Fruit fly (Drosophila melanogaster) whole organism, wandering third instar larva: ENCODE measurements around the gene msd5.

Experiments used
- Abd-B ChIP-seq: fragments of >200 bp; optimal IDR thresholded peaks from 2 replicates; lab custom pipeline; 2017; ENCODE audit warnings: missing biosample characterization, missing genetic modification characterization
- CG32264 ChIP-seq: fragments of 200-800 bp; sonication (Bioruptor generic); optimal IDR thresholded peaks from 2 replicates; lab custom pipeline; 2016; ENCODE audit warnings: missing biosample characterization, missing genetic modification characterization
- CG9705 ChIP-seq: fragments of 200-800 bp; sonication (Bioruptor generic); optimal IDR thresholded peaks from 2 replicates; lab custom pipeline; 2018; ENCODE audit warnings: missing biosample characterization, mild to moderate bottlenecking, missing genetic modification characterization
- CrebA ChIP-seq: fragments of 200-800 bp; sonication (Bioruptor generic); optimal IDR thresholded peaks from 2 replicates; lab custom pipeline; 2016; ENCODE audit warnings: missing biosample characterization, mild to moderate bottlenecking, missing genetic modification characterization, borderline replicate concordance
- Dfd ChIP-seq: fragments of >200 bp; optimal IDR thresholded peaks from 2 replicates; lab custom pipeline; 2017; ENCODE audit warnings: missing biosample characterization, missing genetic modification characterization
- Dif ChIP-seq: fragments of 200-275, 200-300 bp; sonication (Bioruptor generic); optimal IDR thresholded peaks from 2 replicates; lab custom pipeline; 2018; ENCODE audit warnings: missing biosample characterization, missing genetic modification characterization; ENCODE audit not compliant: partially characterized antibody
- GATAd ChIP-seq: sonication (Bioruptor generic); optimal IDR thresholded peaks from 2 replicates; lab custom pipeline; 2016; ENCODE audit warnings: missing biosample characterization, missing genetic modification characterization
- HLH106 ChIP-seq: fragments of 200-800 bp; optimal IDR thresholded peaks from 3 replicates; lab custom pipeline; 2019; ENCODE audit warnings: missing biosample characterization, mild to moderate bottlenecking, missing genetic modification characterization, moderate library complexity
- Hnf4 ChIP-seq: fragments of 200-800 bp; sonication (Bioruptor generic); optimal IDR thresholded peaks from 2 replicates; lab custom pipeline; 2016; ENCODE audit warnings: missing biosample characterization, mild to moderate bottlenecking, missing genetic modification characterization
- Hr78 ChIP-seq: fragments of >200 bp; optimal IDR thresholded peaks from 2 replicates; lab custom pipeline; 2017; ENCODE audit warnings: missing biosample characterization, missing genetic modification characterization
- Hr83 ChIP-seq: fragments of 200-300 bp; sonication (Bioruptor generic); optimal IDR thresholded peaks from 2 replicates; lab custom pipeline; 2016; ENCODE audit warnings: missing biosample characterization, mild to moderate bottlenecking, missing genetic modification characterization, moderate library complexity; ENCODE audit not compliant: poor library complexity, severe bottlenecking
- Jra ChIP-seq: sonication (Bioruptor generic); optimal IDR thresholded peaks from 2 replicates; lab custom pipeline; 2016; ENCODE audit warnings: missing biosample characterization, missing genetic modification characterization
- Mio ChIP-seq: sonication (Bioruptor generic); optimal IDR thresholded peaks from 2 replicates; lab custom pipeline; 2016; ENCODE audit warnings: missing biosample characterization, missing genetic modification characterization
- Myc ChIP-seq: fragments of >200 bp; optimal IDR thresholded peaks from 2 replicates; lab custom pipeline; 2017
- N ChIP-seq: fragments of >200 bp; optimal IDR thresholded peaks from 2 replicates; lab custom pipeline; 2018; ENCODE audit warnings: missing biosample characterization, missing external identifiers, missing genetic modification characterization
- OdsH ChIP-seq: fragments of 200-800 bp; sonication (Bioruptor generic); optimal IDR thresholded peaks from 2 replicates; lab custom pipeline; 2016; ENCODE audit warnings: missing biosample characterization, mild to moderate bottlenecking, missing genetic modification characterization
- Rel ChIP-seq, 2 experiments: fragments of 200-800 bp; sonication (Bioruptor generic) in 1 of 2; optimal IDR thresholded peaks; 2 replicates in 1 of 2; 3 replicates in 1 of 2; lab custom pipeline; 2016 to 2019; ENCODE audit warnings: mild to moderate bottlenecking in 2 of 2, missing biosample characterization in 2 of 2, missing genetic modification characterization in 2 of 2, moderate library complexity in 1 of 2
- Sp1 ChIP-seq: fragments of 200-800 bp; sonication (Bioruptor generic); optimal IDR thresholded peaks from 3 replicates; lab custom pipeline; 2019; ENCODE audit warnings: missing biosample characterization, mild to moderate bottlenecking, missing genetic modification characterization, moderate library complexity
- Vsx2 ChIP-seq: fragments of 200-300, 225-300 bp; sonication (Bioruptor generic); optimal IDR thresholded peaks from 2 replicates; lab custom pipeline; 2018; ENCODE audit warnings: missing biosample characterization, missing genetic modification characterization; ENCODE audit not compliant: partially characterized antibody
- br ChIP-seq: fragments of 200-800 bp; sonication (Bioruptor generic); optimal IDR thresholded peaks from 2 replicates; lab custom pipeline; 2016; ENCODE audit warnings: missing biosample characterization, missing genetic modification characterization
- brk ChIP-seq: fragments of 200-800 bp; sonication (Bioruptor generic); optimal IDR thresholded peaks from 2 replicates; lab custom pipeline; 2016; ENCODE audit warnings: missing biosample characterization, mild to moderate bottlenecking, missing genetic modification characterization
- dl ChIP-seq, 2 experiments: fragments of 175-275, 200-275 bp in 1 of 2; fragments of 200-275 bp in 1 of 2; sonication (Bioruptor generic); optimal IDR thresholded peaks; lab custom pipeline; 2018; ENCODE audit warnings: mild to moderate bottlenecking in 2 of 2, missing biosample characterization in 2 of 2, missing genetic modification characterization in 2 of 2, moderate library complexity in 2 of 2; ENCODE audit not compliant: partially characterized antibody in 2 of 2, insufficient read depth in 1 of 2
- dmrt93B ChIP-seq: fragments of 200-800 bp; sonication (Bioruptor generic); optimal IDR thresholded peaks from 2 replicates; lab custom pipeline; 2018; ENCODE audit warnings: missing biosample characterization, mild to moderate bottlenecking, missing genetic modification characterization
- dsf ChIP-seq: sonication (Bioruptor generic); optimal IDR thresholded peaks from 2 replicates; lab custom pipeline; 2016; ENCODE audit warnings: missing biosample characterization, missing genetic modification characterization, borderline replicate concordance
- ey ChIP-seq: fragments of 200-800 bp; sonication (Bioruptor generic); optimal IDR thresholded peaks from 2 replicates; lab custom pipeline; 2016; ENCODE audit warnings: missing biosample characterization, missing genetic modification characterization
- foxo ChIP-seq, 2 experiments: fragments of 200-800 bp; sonication (Bioruptor generic); optimal IDR thresholded peaks; 2 replicates in 1 of 2; 3 replicates in 1 of 2; lab custom pipeline; 2016 to 2017; ENCODE audit warnings: missing biosample characterization in 2 of 2, missing genetic modification characterization in 2 of 2
- fru ChIP-seq: fragments of 200-800 bp; sonication (Bioruptor generic); optimal IDR thresholded peaks from 3 replicates; lab custom pipeline; 2016; ENCODE audit warnings: missing biosample characterization, mild to moderate bottlenecking, missing genetic modification characterization
- h ChIP-seq: fragments of 200-800 bp; sonication (Bioruptor generic); optimal IDR thresholded peaks from 3 replicates; lab custom pipeline; 2016; ENCODE audit warnings: missing biosample characterization, mild to moderate bottlenecking, missing genetic modification characterization
- jim ChIP-seq: fragments of 175-275, 200-325 bp; sonication (Bioruptor generic); optimal IDR thresholded peaks from 2 replicates; lab custom pipeline; 2016; ENCODE audit warnings: missing biosample characterization, mild to moderate bottlenecking, missing genetic modification characterization
- lola ChIP-seq: fragments of >200 bp; optimal IDR thresholded peaks from 2 replicates; lab custom pipeline; 2017; ENCODE audit warnings: missing biosample characterization, missing genetic modification characterization
- pan ChIP-seq: fragments of >200 bp; optimal IDR thresholded peaks from 2 replicates; lab custom pipeline; 2017
- psq ChIP-seq: fragments of 200-800 bp; sonication (Bioruptor generic); optimal IDR thresholded peaks from 3 replicates; lab custom pipeline; 2017; ENCODE audit warnings: missing biosample characterization, mild to moderate bottlenecking, missing genetic modification characterization, moderate library complexity
- rgr ChIP-seq: fragments of 200-800 bp; sonication (Bioruptor generic); optimal IDR thresholded peaks from 3 replicates; lab custom pipeline; 2016; ENCODE audit warnings: missing biosample characterization, mild to moderate bottlenecking, missing genetic modification characterization
- sage ChIP-seq: fragments of 200-800 bp; sonication (Bioruptor generic); optimal IDR thresholded peaks from 2 replicates; lab custom pipeline; 2016; ENCODE audit warnings: missing biosample characterization, mild to moderate bottlenecking, missing genetic modification characterization
- sv ChIP-seq: fragments of 200-800 bp; sonication (Bioruptor generic); optimal IDR thresholded peaks from 3 replicates; lab custom pipeline; 2016; ENCODE audit warnings: missing biosample characterization, missing genetic modification characterization
- tai ChIP-seq: sonication (Bioruptor generic); optimal IDR thresholded peaks from 2 replicates; lab custom pipeline; 2016; ENCODE audit warnings: missing biosample characterization, missing genetic modification characterization
- usp ChIP-seq: fragments of >200 bp; optimal IDR thresholded peaks from 2 replicates; lab custom pipeline; 2017; ENCODE audit warnings: missing biosample characterization, missing genetic modification characterization
- woc ChIP-seq: sonication (Bioruptor generic); optimal IDR thresholded peaks from 2 replicates; lab custom pipeline; 2016; ENCODE audit warnings: missing biosample characterization, mild to moderate bottlenecking, missing genetic modification characterization

The msd5 gene

dm6 chr3L:1322706-1323105 is 10.2 kb downstream of the msd5 start, which contains the start of gene CG9184:
Gene CG9184 (minus strand): TSS chr3L:1322806.
- TF ChIP-seq dmrt93B (GFP tag; lab: Kevin White, UChicago), result no peak
- TF ChIP-seq Mio (GFP tag; lab: Kevin White, UChicago), result no peak
- TF ChIP-seq Jra (GFP tag; lab: Kevin White, UChicago), result no peak
- no peak for TF ChIP-seq HLH106 (tag; lab: Kevin White, UChicago)
- TF ChIP-seq sage (GFP tag; lab: Kevin White, UChicago), result no peak
- no peak for TF ChIP-seq h
- no peak for TF ChIP-seq Sp1 (GFP tag; lab: Kevin White, UChicago)

- peak; percentile 99 for TF ChIP-seq Dfd
- TF ChIP-seq jim (GFP tag; lab: Kevin White, UChicago), result no peak
- TF ChIP-seq N (GFP tag; lab: Kevin White, UChicago), result no peak
- TF ChIP-seq, all 38 proteins: peak for 1
Observed at dm6 chr3L:1322159-1322558, 10.8 kb downstream of the msd5 start.

DNA sequence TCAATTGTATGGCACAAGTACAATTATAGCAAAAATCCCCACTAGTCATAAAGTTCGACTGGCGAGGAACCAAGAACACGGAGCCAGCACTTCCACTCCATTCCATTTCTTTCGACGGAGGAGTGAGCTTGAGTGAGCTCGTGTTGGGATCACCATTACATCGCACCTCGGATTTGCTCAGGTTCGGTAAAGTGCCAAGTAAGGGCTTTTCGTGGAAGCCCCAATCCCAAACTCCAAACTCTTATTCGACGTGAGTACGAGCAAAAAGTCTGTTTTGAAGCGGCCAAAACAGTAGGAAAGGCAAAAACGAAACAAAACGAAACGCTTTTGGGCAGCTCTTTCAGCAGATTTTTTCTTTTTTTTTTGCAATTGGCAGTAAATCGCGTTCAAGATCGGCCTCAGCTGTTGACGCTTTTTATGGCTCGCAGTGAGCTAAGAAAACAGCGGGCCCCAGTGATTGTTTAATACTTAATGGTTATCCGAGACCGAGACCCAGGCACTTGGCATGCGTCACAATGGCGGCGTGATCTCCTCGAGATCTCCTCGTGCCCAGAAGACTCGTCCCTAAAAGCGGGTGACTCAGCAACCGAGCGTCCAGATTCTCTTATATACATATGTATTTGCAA is 11.9 kb downstream of the msd5 start:
- no peak for TF ChIP-seq CrebA (GFP tag; lab: Kevin White, UChicago)
- TF ChIP-seq h, result peak; percentile 71
- TF ChIP-seq Myc (lab: Kevin White, UChicago), result no peak
- peak; percentile 56 for TF ChIP-seq Hnf4 (GFP tag; lab: Kevin White, UChicago)
- TF ChIP-seq br (GFP tag; lab: Kevin White, UChicago), result peak; percentile 62
- TF ChIP-seq jim (GFP tag; lab: Kevin White, UChicago), result no peak
- peak; percentile 94 for TF ChIP-seq Jra (GFP tag; lab: Kevin White, UChicago)
- TF ChIP-seq OdsH (GFP tag; lab: Kevin White, UChicago), result peak; percentile 58
- TF ChIP-seq Mio (GFP tag; lab: Kevin White, UChicago), result no peak
- TF ChIP-seq tai (GFP tag; lab: Kevin White, UChicago), result no peak
- TF ChIP-seq CG32264 (GFP tag; lab: Kevin White, UChicago), result peak; percentile 30
- TF ChIP-seq GATAd (GFP tag; lab: Kevin White, UChicago), result no peak
- TF ChIP-seq Rel (GFP tag; optimal IDR thresholded peaks at IDR 0.05; lab: Kevin White, UChicago), result peak; percentile 44
- peak; percentile 48 for TF ChIP-seq Rel (tag; optimal IDR thresholded peaks at IDR 0.05; lab: Kevin White, UChicago)
- no peak for TF ChIP-seq ey (GFP tag; lab: Kevin White, UChicago)
- peak; percentile 53 for TF ChIP-seq psq (GFP tag; lab: Kevin White, UChicago)
- TF ChIP-seq usp, result no peak
- TF ChIP-seq foxo (GFP tag; optimal IDR thresholded peaks at IDR 0.05; lab: Kevin White, UChicago), result no peak
- no peak for TF ChIP-seq brk (GFP tag; lab: Kevin White, UChicago)
- TF ChIP-seq dmrt93B (GFP tag; lab: Kevin White, UChicago), result no peak
- TF ChIP-seq sage (GFP tag; lab: Kevin White, UChicago), result peak; percentile 75
- no peak for TF ChIP-seq Vsx2 (GFP tag; lab: Kevin White, UChicago)
- TF ChIP-seq CG9705 (GFP tag; lab: Kevin White, UChicago), result no peak
- TF ChIP-seq N (GFP tag; lab: Kevin White, UChicago), result no peak
- no peak for TF ChIP-seq HLH106 (tag; lab: Kevin White, UChicago)
- TF ChIP-seq pan (lab: Kevin White, UChicago), result no peak
- no peak for TF ChIP-seq Dif
- TF ChIP-seq Hr78 (GFP tag; lab: Kevin White, UChicago), result no peak
- TF ChIP-seq fru, result peak; percentile 59
- TF ChIP-seq Dfd, result no peak
- TF ChIP-seq Sp1 (GFP tag; lab: Kevin White, UChicago), result peak; percentile 32
- peak; percentile 63 for TF ChIP-seq Hr83 (GFP tag; lab: Kevin White, UChicago)
- TF ChIP-seq dsf (GFP tag; lab: Kevin White, UChicago), result no peak
- TF ChIP-seq lola, result no peak
- TF ChIP-seq woc, result no peak
- TF ChIP-seq rgr (GFP tag; lab: Kevin White, UChicago), result peak; percentile 41
- TF ChIP-seq sv (GFP tag; lab: Kevin White, UChicago), result no peak
- TF ChIP-seq dl (GFP tag; optimal IDR thresholded peaks at IDR 0.05; lab: Kevin White, UChicago; ENCODE audit: insufficient read depth in 1 of 2, partially characterized antibody in 2 of 2), result no peak
- no peak for TF ChIP-seq Abd-B (GFP tag; lab: Kevin White, UChicago)
- TF ChIP-seq, all 38 proteins: peak for 13
